Worm (Caenorhabditis elegans): ENCODE measurements around the gene Y4C6B.4.

Gene Y4C6B.4

ce11 chrIV:5369414-5369813 lies 43.2 kb downstream of the Y4C6B.4 start, which contains the start of gene F41H10.3:
TSS of gene F41H10.3 (plus strand) at chrIV:5369801.
- peak; percentile 2 for TF ChIP-seq irx-1 (tag; optimal IDR thresholded peaks at IDR 0.05)
- TF ChIP-seq efl-1 (optimal IDR thresholded peaks at IDR 0.05), result peak in 1 of 2 experiments; percentile 6
- TF ChIP-seq efl-1 (GFP tag; optimal IDR thresholded peaks at IDR 0.05 in 1 of 2), result peak; percentile 4 to 59
- TF ChIP-seq sptf-1 (tag; optimal IDR thresholded peaks at IDR 0.05), result no peak

ce11 chrIV:5370914-5371313 lies 44.7 kb downstream of the Y4C6B.4 start:
- TF ChIP-seq sptf-1 (tag; optimal IDR thresholded peaks at IDR 0.05) (no peak), nhr-19 (GFP tag; conservative IDR thresholded peaks at IDR 0.05) (no peak), skn-1 (tag; optimal IDR thresholded peaks at IDR 0.05) (no peak), C16A3.4 (tag; optimal IDR thresholded peaks at IDR 0.05) (no peak), ceh-90 (tag; optimal IDR thresholded peaks at IDR 0.05) (no peak), irx-1 (tag; optimal IDR thresholded peaks at IDR 0.05) (no peak), swsn-7 (tag; optimal IDR thresholded peaks at IDR 0.05) (no peak), pag-3 (tag; optimal IDR thresholded peaks at IDR 0.05; ENCODE audit: borderline replicate concordance, insufficient read depth) (no peak)

- TF ChIP-seq nhr-28 (tag; optimal IDR thresholded peaks at IDR 0.05) (no peak), snpc-4 (tag; optimal IDR thresholded peaks at IDR 0.05) (no peak), nhr-12 (tag; optimal IDR thresholded peaks at IDR 0.05) (no peak), sox-4 (tag; optimal IDR thresholded peaks at IDR 0.05) (no peak), fkh-10 (GFP tag; optimal IDR thresholded peaks at IDR 0.05) (no peak), egl-13 (tag; optimal IDR thresholded peaks at IDR 0.05) (no peak), fkh-4 (tag; optimal IDR thresholded peaks at IDR 0.05; ENCODE audit: borderline replicate concordance) (no peak), aha-1 (tag; optimal IDR thresholded peaks at IDR 0.05) (no peak), unc-86 (tag; optimal IDR thresholded peaks at IDR 0.05) (no peak), ets-5 (GFP tag; IDR thresholded peaks at IDR 0.05) (no peak), nhr-47 (tag; optimal IDR thresholded peaks at IDR 0.05) (no peak), hlh-17 (GFP tag; optimal IDR thresholded peaks at IDR 0.05; ENCODE audit: borderline replicate concordance) (no peak)
These were observed 48.1 kb downstream of the Y4C6B.4 start for ce11 chrIV:5374321-5374720.

ce11 chrIV:5374946-5375345 lies 48.7 kb downstream of the Y4C6B.4 start:
- no peak for TF ChIP-seq nhr-28 (tag; optimal IDR thresholded peaks at IDR 0.05)
- TF ChIP-seq dsc-1 (tag; optimal IDR thresholded peaks at IDR 0.05), result no peak
- TF ChIP-seq tbx-2 (tag; optimal IDR thresholded peaks at IDR 0.05), result no peak
- TF ChIP-seq grh-1 (GFP tag; IDR thresholded peaks at IDR 0.05), result no peak
- TF ChIP-seq nhr-84 (tag; optimal IDR thresholded peaks at IDR 0.05), result no peak
- TF ChIP-seq nhr-11 (tag; optimal IDR thresholded peaks at IDR 0.05), result no peak
- TF ChIP-seq ets-5 (GFP tag; IDR thresholded peaks at IDR 0.05), result no peak
- TF ChIP-seq F16B12.6 (tag; optimal IDR thresholded peaks at IDR 0.05), result no peak
- TF ChIP-seq swsn-7 (tag; optimal IDR thresholded peaks at IDR 0.05), result no peak
- no peak for TF ChIP-seq Y116A8C.19 (tag; optimal IDR thresholded peaks at IDR 0.05; ENCODE audit: borderline replicate concordance)
- no peak for TF ChIP-seq nhr-12 (tag; optimal IDR thresholded peaks at IDR 0.05)
- TF ChIP-seq unc-130 (tag; optimal IDR thresholded peaks at IDR 0.05), result no peak
- TF ChIP-seq nhr-71 (tag; optimal IDR thresholded peaks at IDR 0.05), result no peak

- TF ChIP-seq elt-2 (tag; optimal IDR thresholded peaks at IDR 0.05), result peak; percentile 55
- TF ChIP-seq mab-9 (GFP tag; IDR thresholded peaks at IDR 0.05), result no peak
These were observed 50.8 kb downstream of the Y4C6B.4 start, which contains the start of gene elo-5 for ce11 chrIV:5377062-5377461. TSS of gene elo-5 (minus strand) at chrIV:5377117.
